Worm (Caenorhabditis elegans) whole organism, young adult: ENCODE measurements around the gene nduf-11.
A peak's percentile ranks its signal among the peaks of the same experiment; 100 is the strongest.

Experiments
- B0019.2 ChIP-seq: fragments of 200-800 bp; sonication (Bioruptor generic); conservative IDR thresholded peaks from 2 replicates; pipeline ENCODE4 v1.3.6; 2022; ENCODE audit warnings: missing genetic modification reagents, missing genetic modification characterization, missing compliant biosample characterization
- B0035.1 ChIP-seq: sonication (generic microtip); optimal IDR thresholded peaks from 2 replicates; lab custom pipeline; 2016; ENCODE audit warnings: missing genetic modification characterization, mild to moderate bottlenecking, missing compliant biosample characterization, missing genotype, missing genetic modification reagents
- F23B12.7 ChIP-seq: sonication (generic microtip); optimal IDR thresholded peaks from 2 replicates; lab custom pipeline; 2017; ENCODE audit warnings: missing genetic modification characterization, mild to moderate bottlenecking, missing compliant biosample characterization, antibody characterized with exemption, moderate library complexity; ENCODE audit not compliant: insufficient read depth
- F33H1.4 ChIP-seq: fragments of 200-800 bp; sonication (Bioruptor generic); IDR thresholded peaks from 2 replicates; pipeline ENCODE4 v1.3.6; 2022; ENCODE audit warnings: missing genetic modification reagents, missing genetic modification characterization, missing compliant biosample characterization
- F37B4.10 ChIP-seq: fragments of 200-800 bp; sonication (Bioruptor generic); IDR thresholded peaks from 2 replicates; pipeline ENCODE4 v1.3.6; 2022; ENCODE audit warnings: missing genetic modification characterization, missing compliant biosample characterization
- Y53F4B.3 ChIP-seq: fragments of 200-800 bp; sonication (Bioruptor generic); IDR thresholded peaks from 2 replicates; pipeline ENCODE4 v1.3.6; 2022; ENCODE audit warnings: missing genetic modification reagents, missing genetic modification characterization, missing compliant biosample characterization
- Y56A3A.18 ChIP-seq: fragments of 200-800 bp; sonication (Bioruptor generic); IDR thresholded peaks from 2 replicates; pipeline ENCODE4 v1.3.6; 2022; ENCODE audit warnings: missing genetic modification reagents, missing genetic modification characterization, missing compliant biosample characterization
- Y67H2A.10 ChIP-seq: fragments of 200-800 bp; sonication (Bioruptor generic); conservative IDR thresholded peaks from 2 replicates; pipeline ENCODE4 v1.3.6; 2022; ENCODE audit warnings: missing genetic modification reagents, missing genetic modification characterization, missing compliant biosample characterization
- Y79H2A.3 ChIP-seq: fragments of 200-800 bp; sonication (Bioruptor generic); conservative IDR thresholded peaks from 2 replicates; pipeline ENCODE4 v1.3.6; 2022; ENCODE audit warnings: missing genetic modification reagents, missing genetic modification characterization, missing compliant biosample characterization
- akir-1 ChIP-seq: fragments of 200-800 bp; sonication (Bioruptor generic); optimal IDR thresholded peaks from 2 replicates; lab custom pipeline; 2018; ENCODE audit warnings: mild to moderate bottlenecking, missing genetic modification characterization, moderate library complexity, missing compliant biosample characterization
- ama-1 ChIP-seq, 3 experiments: fragments of 150-350 bp in 1 of 3; sonication (generic microtip) in 2 of 3; optimal IDR thresholded peaks; 2 replicates each; lab custom pipeline; 2014 to 2018; ENCODE audit warnings: missing biosample characterization in 2 of 3, missing genetic modification characterization in 2 of 3, missing genetic modification reagents in 2 of 3
- aptf-3 ChIP-seq: fragments of 200-800 bp; sonication (Bioruptor generic); IDR thresholded peaks from 2 replicates; pipeline ENCODE4 v1.3.6; 2022; ENCODE audit warnings: missing genetic modification characterization, missing compliant biosample characterization
- athp-1 ChIP-seq: sonication (generic microtip); optimal IDR thresholded peaks from 2 replicates; lab custom pipeline; 2017; ENCODE audit warnings: mild to moderate bottlenecking, missing genetic modification characterization, missing compliant biosample characterization
- cebp-1 ChIP-seq, 2 experiments: fragments of 200-800 bp in 1 of 2; sonication (Bioruptor generic) in 1 of 2; sonication (generic microtip) in 1 of 2; IDR thresholded peaks in 1 of 2; optimal IDR thresholded peaks in 1 of 2; 2 replicates each; pipeline versions ENCODE4 v1.3.6 to Lab custom; 2017 to 2022; ENCODE audit warnings: missing compliant biosample characterization in 2 of 2, missing genetic modification characterization in 2 of 2, mild to moderate bottlenecking in 1 of 2, missing genetic modification reagents in 1 of 2, moderate library complexity in 1 of 2
- cebp-2 ChIP-seq: fragments of 200-800 bp; sonication (Bioruptor generic); IDR thresholded peaks from 2 replicates; pipeline ENCODE4 v1.3.6; 2022; ENCODE audit warnings: missing genetic modification characterization, missing compliant biosample characterization
- ceh-27 ChIP-seq: fragments of 200-800 bp; sonication (Bioruptor generic); optimal IDR thresholded peaks from 2 replicates; lab custom pipeline; 2018; ENCODE audit warnings: mild to moderate bottlenecking, missing genetic modification characterization, moderate library complexity, missing compliant biosample characterization
- chd-7 ChIP-seq: sonication (generic microtip); optimal IDR thresholded peaks from 2 replicates; lab custom pipeline; 2016; ENCODE audit warnings: mild to moderate bottlenecking, missing genetic modification characterization, moderate library complexity, missing compliant biosample characterization
- dox-1 ChIP-seq: fragments of 200-800 bp; sonication (Bioruptor generic); IDR thresholded peaks from 2 replicates; pipeline ENCODE4 v1.3.6; 2022; ENCODE audit warnings: missing genetic modification reagents, missing genetic modification characterization, missing compliant biosample characterization
- egl-18 ChIP-seq: fragments of 200-800 bp; sonication (Bioruptor generic); IDR thresholded peaks from 2 replicates; pipeline ENCODE4 v1.3.6; 2022; ENCODE audit warnings: missing genetic modification reagents, missing genetic modification characterization, missing compliant biosample characterization
- ekl-4 ChIP-seq: fragments of 200-800 bp; sonication (Bioruptor generic); IDR thresholded peaks from 2 replicates; pipeline ENCODE4 v1.3.6; 2022; ENCODE audit warnings: missing genetic modification reagents, missing genetic modification characterization, missing compliant biosample characterization
- fkh-3 ChIP-seq: sonication (generic microtip); optimal IDR thresholded peaks from 2 replicates; lab custom pipeline; 2016; ENCODE audit warnings: mild to moderate bottlenecking, missing genetic modification characterization, missing compliant biosample characterization
- hlh-12 ChIP-seq: sonication (generic microtip); optimal IDR thresholded peaks from 2 replicates; lab custom pipeline; 2016; ENCODE audit warnings: missing genetic modification characterization, missing compliant biosample characterization
- let-526 ChIP-seq: fragments of 200-800 bp; sonication (Bioruptor generic); IDR thresholded peaks from 2 replicates; pipeline ENCODE4 v1.3.6; 2022; ENCODE audit warnings: missing genetic modification reagents, missing genetic modification characterization, missing compliant biosample characterization
- lin-35 ChIP-seq, 3 experiments: fragments of 150-350 bp in 2 of 3; sonication (generic microtip) in 1 of 3; optimal IDR thresholded peaks; 2 replicates each; lab custom pipeline; 2014 to 2018; ENCODE audit warnings: missing biosample characterization in 3 of 3, missing genetic modification characterization in 3 of 3, missing genetic modification reagents in 3 of 3
- lsy-27 ChIP-seq: sonication (generic microtip); optimal IDR thresholded peaks from 2 replicates; lab custom pipeline; 2017; ENCODE audit warnings: missing genetic modification characterization, mild to moderate bottlenecking, missing compliant biosample characterization, antibody characterized with exemption, missing genotype, borderline replicate concordance; ENCODE audit not compliant: insufficient read depth
- madf-10 ChIP-seq: sonication (generic microtip); optimal IDR thresholded peaks from 2 replicates; lab custom pipeline; 2016; ENCODE audit warnings: mild to moderate bottlenecking, missing genetic modification characterization, missing compliant biosample characterization
- madf-6 ChIP-seq: fragments of 200-800 bp; sonication (Bioruptor generic); IDR thresholded peaks from 2 replicates; pipeline ENCODE4 v1.3.6; 2022; ENCODE audit warnings: missing genetic modification reagents, missing genetic modification characterization, missing compliant biosample characterization
- nfya-2 ChIP-seq: fragments of 200-800 bp; sonication (Bioruptor generic); IDR thresholded peaks from 2 replicates; pipeline ENCODE4 v1.3.6; 2022; ENCODE audit warnings: missing genetic modification reagents, missing genetic modification characterization, missing compliant biosample characterization
- nfyb-1 ChIP-seq: fragments of 200-800 bp; sonication (Bioruptor generic); IDR thresholded peaks from 2 replicates; pipeline ENCODE4 v1.3.6; 2022; ENCODE audit warnings: missing genetic modification reagents, missing genetic modification characterization, missing compliant biosample characterization
- nhr-179 ChIP-seq: sonication (generic microtip); optimal IDR thresholded peaks from 2 replicates; lab custom pipeline; 2016; ENCODE audit warnings: mild to moderate bottlenecking, missing genetic modification characterization, missing compliant biosample characterization
- nhr-90 ChIP-seq: sonication (generic microtip); optimal IDR thresholded peaks from 2 replicates; lab custom pipeline; 2016; ENCODE audit warnings: missing genotype, mild to moderate bottlenecking, missing genetic modification characterization, missing compliant biosample characterization
- pbrm-1 ChIP-seq: fragments of 200-800 bp; sonication (Bioruptor generic); IDR thresholded peaks from 2 replicates; pipeline ENCODE4 v1.3.6; 2022; ENCODE audit warnings: missing genetic modification reagents, missing genetic modification characterization, missing compliant biosample characterization
- rcor-1 ChIP-seq: fragments of 200-800 bp; sonication (Bioruptor generic); IDR thresholded peaks from 2 replicates; pipeline ENCODE4 v1.3.6; 2022; ENCODE audit warnings: missing genetic modification reagents, missing genetic modification characterization, missing compliant biosample characterization
- rec-8 ChIP-seq, 2 experiments: sonication (generic microtip); optimal IDR thresholded peaks; 2 replicates each; lab custom pipeline; 2016; ENCODE audit warnings: mild to moderate bottlenecking in 2 of 2, missing genetic modification characterization in 2 of 2, missing genetic modification reagents in 2 of 2, missing genotype in 2 of 2, missing biosample characterization in 1 of 2, missing compliant biosample characterization in 1 of 2, moderate library complexity in 1 of 2
- repo-1 ChIP-seq: sonication (generic microtip); optimal IDR thresholded peaks from 2 replicates; lab custom pipeline; 2017; ENCODE audit warnings: mild to moderate bottlenecking, missing genetic modification characterization, missing compliant biosample characterization
- rpc-1 ChIP-seq, 2 experiments: fragments of 150-350 bp in 1 of 2; sonication (generic microtip) in 1 of 2; optimal IDR thresholded peaks; 2 replicates each; lab custom pipeline; 2014 to 2018; ENCODE audit warnings: missing biosample characterization in 1 of 2, missing genetic modification characterization in 1 of 2, missing genetic modification reagents in 1 of 2, missing genotype in 1 of 2
- sdz-38 ChIP-seq: sonication (generic microtip); optimal IDR thresholded peaks from 2 replicates; lab custom pipeline; 2016; ENCODE audit warnings: missing genotype, missing genetic modification characterization, missing compliant biosample characterization
- sea-2 ChIP-seq: fragments of 200-800 bp; sonication (Bioruptor generic); IDR thresholded peaks from 2 replicates; pipeline ENCODE4 v1.3.6; 2022; ENCODE audit warnings: missing genetic modification characterization, missing compliant biosample characterization
- snpc-1.3 ChIP-seq: sonication (generic microtip); optimal IDR thresholded peaks from 2 replicates; lab custom pipeline; 2017; ENCODE audit warnings: missing genetic modification characterization, mild to moderate bottlenecking, missing compliant biosample characterization, antibody characterized with exemption, moderate library complexity, missing genotype, missing genetic modification reagents; ENCODE audit not compliant: insufficient read depth
- snpc-4 ChIP-seq, 5 experiments: fragments of 150-350 bp in 1 of 5; sonication (generic microtip) in 4 of 5; optimal IDR thresholded peaks; 2 replicates each; lab custom pipeline; 2014 to 2018; ENCODE audit warnings: missing genetic modification characterization in 5 of 5, missing biosample characterization in 3 of 5, antibody characterized with exemption in 2 of 5, mild to moderate bottlenecking in 2 of 5, missing compliant biosample characterization in 2 of 5, missing genotype in 2 of 5, moderate library complexity in 2 of 5, missing genetic modification reagents in 1 of 5
- tbp1 ChIP-seq: fragments of 200-800 bp; sonication (Bioruptor generic); optimal IDR thresholded peaks from 2 replicates; lab custom pipeline; 2018; ENCODE audit warnings: mild to moderate bottlenecking, missing genetic modification characterization, missing compliant biosample characterization
- unc-62 ChIP-seq: fragments of 150-350 bp; optimal IDR thresholded peaks from 2 replicates; lab custom pipeline; 2014; ENCODE audit warnings: missing biosample characterization, missing genetic modification reagents, missing genetic modification characterization
- ztf-18 ChIP-seq: sonication (generic microtip); optimal IDR thresholded peaks from 2 replicates; lab custom pipeline; 2016; ENCODE audit warnings: missing genotype, mild to moderate bottlenecking, missing genetic modification characterization, missing compliant biosample characterization
- ztf-25 ChIP-seq: fragments of 200-800 bp; sonication (Bioruptor generic); IDR thresholded peaks from 2 replicates; pipeline ENCODE4 v1.3.6; 2022; ENCODE audit warnings: missing genetic modification reagents, missing genetic modification characterization, missing compliant biosample characterization
- ztf-6 ChIP-seq: fragments of 200-800 bp; sonication (Bioruptor generic); IDR thresholded peaks from 2 replicates; pipeline ENCODE4 v1.3.6; 2022; ENCODE audit warnings: missing genetic modification reagents, missing genetic modification characterization, missing compliant biosample characterization

Gene nduf-11

DNA sequence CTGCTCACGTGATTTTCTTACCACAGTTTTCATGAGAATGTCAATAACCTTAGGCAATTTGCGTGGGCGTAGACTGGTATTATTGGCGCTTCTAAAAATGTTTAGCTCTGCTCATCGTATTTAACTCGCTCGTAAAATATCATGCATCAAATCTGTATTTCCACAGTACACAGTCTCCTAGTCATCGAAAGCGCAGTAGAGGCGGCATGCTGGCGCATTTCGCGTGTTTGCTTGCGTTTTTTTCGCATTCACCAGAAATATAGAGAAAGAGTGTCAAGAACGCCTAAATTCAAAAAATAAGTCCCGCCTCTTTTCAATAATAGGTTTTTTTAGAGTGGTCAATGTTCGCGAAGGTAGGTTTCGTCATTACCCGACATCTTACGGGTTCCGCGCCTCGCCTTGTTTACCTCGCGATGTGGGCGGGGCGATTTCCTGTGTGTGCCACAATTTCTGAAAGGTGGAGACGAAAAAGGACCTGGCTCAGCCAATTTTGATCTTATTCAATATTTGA is 31.2 kb upstream of the nduf-11 start (continued):
- peak; percentile 91 for TF ChIP-seq fkh-3 (tag; lab: Kevin White, UChicago)
- TF ChIP-seq sdz-38 (tag; lab: Kevin White, UChicago): no peak
- peak; percentile 70 for TF ChIP-seq nhr-90
- TF ChIP-seq ztf-18: peak; percentile 97
- no peak for TF ChIP-seq sea-2 (GFP tag; lab: Robert Waterston, UW)
- no peak for TF ChIP-seq nfya-2 (GFP tag; lab: Robert Waterston, UW)
- peak; percentile 97 for TF ChIP-seq dox-1 (GFP tag; lab: Robert Waterston, UW)
- no peak for TF ChIP-seq hlh-12 (tag; lab: Kevin White, UChicago)
- peak; percentile 87 for TF ChIP-seq madf-6 (GFP tag; lab: Robert Waterston, UW)
- peak; percentile 57 for TF ChIP-seq ceh-27 (GFP tag; lab: Kevin White, UChicago)
- peak; percentile 94 for TF ChIP-seq ekl-4 (GFP tag; lab: Robert Waterston, UW)
- TF ChIP-seq ztf-6: no peak
- no peak for TF ChIP-seq aptf-3 (GFP tag; lab: Robert Waterston, UW)
- TF ChIP-seq rcor-1: peak; percentile 85
- TF ChIP-seq tbp1 (GFP tag; lab: Kevin White, UChicago): peak; percentile 78
- TF ChIP-seq lsy-27: no peak
- TF ChIP-seq rec-8 (tag; optimal IDR thresholded peaks at IDR 0.05; lab: Kevin White, UChicago): peak; percentile 46 to 81
- TF ChIP-seq Y53F4B.3 (GFP tag; lab: Robert Waterston, UW): peak; percentile 82
- TF ChIP-seq akir-1 (GFP tag; lab: Kevin White, UChicago): no peak
- peak; percentile 87; the same call in 1 of the 2 replicates for TF ChIP-seq Y56A3A.18 (GFP tag; lab: Robert Waterston, UW)
- TF ChIP-seq madf-10 (tag; lab: Kevin White, UChicago): no peak
- no peak for TF ChIP-seq cebp-1 (GFP tag; IDR thresholded peaks at IDR 0.05; lab: Robert Waterston, UW)
- TF ChIP-seq cebp-1 (tag; optimal IDR thresholded peaks at IDR 0.05; lab: Kevin White, UChicago): peak; percentile 69
- no peak for TF ChIP-seq egl-18 (GFP tag; lab: Robert Waterston, UW)
- TF ChIP-seq pbrm-1 (GFP tag; lab: Robert Waterston, UW): peak; percentile 96
- peak; percentile 81 for TF ChIP-seq B0019.2 (GFP tag; lab: Robert Waterston, UW)
- peak; percentile 84 for TF ChIP-seq athp-1 (tag; lab: Kevin White, UChicago)
- TF ChIP-seq B0035.1 (tag; lab: Kevin White, UChicago): peak; percentile 33
- TF ChIP-seq ama-1 (optimal IDR thresholded peaks at IDR 0.05; lab: Kevin White, UChicago): peak; percentile 93
- TF ChIP-seq ama-1 (GFP tag; optimal IDR thresholded peaks at IDR 0.05; lab: Kevin White, UChicago): no peak
- peak; percentile 90 for TF ChIP-seq nfyb-1 (GFP tag; lab: Robert Waterston, UW)
- no peak for TF ChIP-seq unc-62 (GFP tag; lab: Kevin White, UChicago)
- TF ChIP-seq snpc-1.3 (tag; lab: Kevin White, UChicago): peak; percentile 88
- peak; percentile 39 for TF ChIP-seq Y67H2A.10 (GFP tag; lab: Robert Waterston, UW)
- 0 out of 2 replicates have a peak, but pooled peaks have one; percentile 61 for TF ChIP-seq ztf-25 (GFP tag; lab: Robert Waterston, UW)
- 0 out of 2 replicates have a peak, but pooled peaks have one; percentile 19 for TF ChIP-seq F37B4.10 (GFP tag; lab: Robert Waterston, UW)
- 0 out of 2 replicates have a peak, but pooled peaks have one; percentile 57 for TF ChIP-seq cebp-2
- peak; percentile 93 for TF ChIP-seq repo-1 (tag; lab: Kevin White, UChicago)
- peak; percentile 84 for TF ChIP-seq chd-7
- 0 out of 2 replicates have a peak, but pooled peaks have one; percentile 39 for TF ChIP-seq let-526 (GFP tag; lab: Robert Waterston, UW)
- peak in 1 of 3 experiments; percentile 51 for TF ChIP-seq lin-35 (GFP tag; optimal IDR thresholded peaks at IDR 0.05; lab: Kevin White, UChicago)
- peak; percentile 93 for TF ChIP-seq snpc-4 (GFP tag; optimal IDR thresholded peaks at IDR 0.05; lab: Kevin White, UChicago)
- peak; percentile 95 to 99 (median 96) for TF ChIP-seq snpc-4 (tag; optimal IDR thresholded peaks at IDR 0.05; lab: Kevin White, UChicago)
- TF ChIP-seq nhr-179 (tag; lab: Kevin White, UChicago): no peak
- peak; percentile 83 for TF ChIP-seq Y79H2A.3
- TF ChIP-seq F33H1.4 (GFP tag; lab: Robert Waterston, UW): peak; percentile 74
- no peak for TF ChIP-seq rpc-1 (optimal IDR thresholded peaks at IDR 0.05; lab: Kevin White, UChicago)
- peak; percentile 5 for TF ChIP-seq rpc-1 (tag; optimal IDR thresholded peaks at IDR 0.05; lab: Kevin White, UChicago)
- peak; percentile 31 for TF ChIP-seq F23B12.7 (tag; lab: Kevin White, UChicago)
